Fruit fly (Drosophila melanogaster) whole organism, embryonic: ENCODE results near the gene dbf.

ENCODE experiments used
- CG12299 ChIP-seq: fragments of 200-800 bp; sonication (Bioruptor generic); optimal IDR thresholded peaks from 2 replicates; lab custom pipeline; 2018; ENCODE audit warnings: missing biosample characterization, mild to moderate bottlenecking, missing genetic modification characterization
- CG14965 ChIP-seq: fragments of 200-800 bp; sonication (Bioruptor generic); optimal IDR thresholded peaks from 2 replicates; lab custom pipeline; 2016; ENCODE audit warnings: missing biosample characterization, missing genetic modification characterization, borderline replicate concordance
- CG15073 ChIP-seq: fragments of 200-800 bp; sonication (Bioruptor generic); optimal IDR thresholded peaks from 2 replicates; lab custom pipeline; 2016; ENCODE audit warnings: missing biosample characterization, missing genetic modification characterization
- CG18011 ChIP-seq: fragments of 200-800 bp; sonication (Bioruptor generic); optimal IDR thresholded peaks from 2 replicates; lab custom pipeline; 2017; ENCODE audit warnings: missing biosample characterization, missing genetic modification characterization, mild to moderate bottlenecking, moderate library complexity, missing genotype
- CG31441 ChIP-seq: fragments of 200-800 bp; sonication (Bioruptor generic); IDR thresholded peaks from 2 replicates; pipeline ENCODE4 v1.3.6; 2022; ENCODE audit warnings: missing biosample characterization, missing genetic modification characterization
- CG34376 ChIP-seq: fragments of 200-800 bp; sonication (Bioruptor generic); optimal IDR thresholded peaks from 2 replicates; lab custom pipeline; 2018; ENCODE audit warnings: missing biosample characterization, mild to moderate bottlenecking, missing genetic modification characterization
- CG4328 ChIP-seq: fragments of 200-800 bp; sonication (Bioruptor generic); optimal IDR thresholded peaks from 3 replicates; lab custom pipeline; 2017; ENCODE audit warnings: missing biosample characterization, missing genetic modification reagents, missing genetic modification characterization
- CTCF ChIP-seq: fragments of 200-800 bp; sonication (Bioruptor generic); optimal IDR thresholded peaks from 2 replicates; lab custom pipeline; 2017; ENCODE audit warnings: missing biosample characterization, mild to moderate bottlenecking, missing genetic modification characterization, moderate library complexity
- Dbx ChIP-seq: fragments of 200-800 bp; sonication (Bioruptor generic); IDR thresholded peaks from 3 replicates; pipeline ENCODE4 v1.3.6; 2022; ENCODE audit warnings: missing biosample characterization, missing genetic modification characterization
- Drgx ChIP-seq: fragments of 200-800 bp; sonication (Bioruptor generic); IDR thresholded peaks from 2 replicates; pipeline ENCODE4 v1.3.6; 2022; ENCODE audit warnings: missing biosample characterization, missing genetic modification characterization
- E2f1 ChIP-seq: fragments of 200-800 bp; sonication (Bioruptor generic); IDR thresholded peaks from 2 replicates; pipeline ENCODE4 v1.3.6; 2022; ENCODE audit warnings: missing biosample characterization, missing genetic modification characterization
- Ets65A ChIP-seq: fragments of 200-800 bp; sonication (Bioruptor generic); peaks from one replicate; lab custom pipeline; 2016; ENCODE audit warnings: missing biosample characterization, missing genetic modification characterization
- Hand ChIP-seq: fragments of 200-800 bp; sonication (Bioruptor generic); optimal IDR thresholded peaks from 2 replicates; lab custom pipeline; 2017; ENCODE audit warnings: mild to moderate bottlenecking, missing biosample characterization, missing genetic modification reagents, missing genetic modification characterization
- HmgD ChIP-seq: fragments of 200-800 bp; sonication (Bioruptor generic); optimal IDR thresholded peaks from 3 replicates; lab custom pipeline; 2016; ENCODE audit warnings: missing biosample characterization, missing genetic modification characterization
- Mes4 ChIP-seq: fragments of 200-800 bp; sonication (Bioruptor generic); optimal IDR thresholded peaks from 2 replicates; lab custom pipeline; 2016; ENCODE audit warnings: missing biosample characterization, missing genetic modification characterization
- Myb ChIP-seq: fragments of 200-800 bp; sonication (Bioruptor generic); optimal IDR thresholded peaks from 2 replicates; lab custom pipeline; 2016; ENCODE audit warnings: missing biosample characterization, missing genetic modification characterization
- Neu2 ChIP-seq: fragments of 200-800 bp; sonication (Bioruptor generic); optimal IDR thresholded peaks from 3 replicates; lab custom pipeline; 2016; ENCODE audit warnings: missing biosample characterization, missing genetic modification characterization, borderline replicate concordance
- Sry-β ChIP-seq: fragments of 200-800 bp; sonication (Bioruptor generic); optimal IDR thresholded peaks from 2 replicates; lab custom pipeline; 2018; ENCODE audit warnings: missing biosample characterization, mild to moderate bottlenecking, missing genetic modification characterization, moderate library complexity
- Stat92E ChIP-seq, 3 experiments: fragments of >200 bp in 2 of 3; fragments of 200-800 bp in 1 of 3; sonication (Bioruptor generic) in 1 of 3; optimal IDR thresholded peaks; 2 replicates each; lab custom pipeline; 2017 to 2019; ENCODE audit warnings: missing biosample characterization in 3 of 3, missing genetic modification characterization in 3 of 3, mild to moderate bottlenecking in 1 of 3, moderate library complexity in 1 of 3
- bcd ChIP-seq: fragments of 200-800 bp; sonication (Bioruptor generic); optimal IDR thresholded peaks from 2 replicates; lab custom pipeline; 2017; ENCODE audit warnings: missing biosample characterization, mild to moderate bottlenecking, missing genetic modification characterization
- dmrt99B ChIP-seq: fragments of 200-800 bp; sonication (Bioruptor generic); optimal IDR thresholded peaks from 2 replicates; lab custom pipeline; 2018; ENCODE audit warnings: missing biosample characterization, mild to moderate bottlenecking, missing genetic modification characterization, moderate library complexity
- fd64A ChIP-seq: fragments of 200-800 bp; sonication (Bioruptor generic); optimal IDR thresholded peaks from 3 replicates; lab custom pipeline; 2018; ENCODE audit warnings: missing biosample characterization, mild to moderate bottlenecking, missing genetic modification characterization
- gfzf ChIP-seq: fragments of 200-800 bp; sonication (Bioruptor generic); optimal IDR thresholded peaks from 2 replicates; lab custom pipeline; 2016; ENCODE audit warnings: missing biosample characterization, mild to moderate bottlenecking, missing genetic modification characterization, moderate library complexity
- h ChIP-seq: fragments of >200 bp; optimal IDR thresholded peaks from 2 replicates; lab custom pipeline; 2017
- hb ChIP-seq: fragments of 200-800 bp; sonication (Bioruptor generic); IDR thresholded peaks from 3 replicates; pipeline ENCODE4 v1.3.6; 2022; ENCODE audit warnings: missing biosample characterization, missing genetic modification characterization; ENCODE audit not compliant: partially characterized antibody
- hbn ChIP-seq: fragments of 200-800 bp; sonication (Bioruptor generic); IDR thresholded peaks from 2 replicates; pipeline ENCODE4 v1.3.6; 2022; ENCODE audit warnings: missing biosample characterization, missing genetic modification characterization; ENCODE audit not compliant: partially characterized antibody
- kah ChIP-seq: fragments of 200-800 bp; sonication (Bioruptor generic); optimal IDR thresholded peaks from 2 replicates; lab custom pipeline; 2018; ENCODE audit warnings: missing biosample characterization, mild to moderate bottlenecking, missing genetic modification characterization
- nmo ChIP-seq: fragments of 200-800 bp; sonication (Bioruptor generic); optimal IDR thresholded peaks from 2 replicates; lab custom pipeline; 2018; ENCODE audit warnings: missing biosample characterization, mild to moderate bottlenecking, missing genetic modification characterization, moderate library complexity
- row ChIP-seq: fragments of 200-800 bp; sonication (Bioruptor generic); IDR thresholded peaks from 3 replicates; pipeline ENCODE4 v1.3.6; 2022; ENCODE audit warnings: missing biosample characterization, missing genetic modification characterization
- shn ChIP-seq: fragments of 200-800 bp; sonication (Bioruptor generic); optimal IDR thresholded peaks from 3 replicates; lab custom pipeline; 2016; ENCODE audit warnings: missing biosample characterization, missing genetic modification characterization
- tin ChIP-seq: fragments of 200-800 bp; sonication (Bioruptor generic); optimal IDR thresholded peaks from 3 replicates; lab custom pipeline; 2016; ENCODE audit warnings: missing biosample characterization, missing genetic modification characterization
- tio ChIP-seq: fragments of 200-800 bp; sonication (Bioruptor generic); optimal IDR thresholded peaks from 2 replicates; lab custom pipeline; 2017; ENCODE audit warnings: missing biosample characterization, missing genetic modification characterization, inconsistent platforms
- wek ChIP-seq: fragments of 200-800 bp; sonication (Bioruptor generic); optimal IDR thresholded peaks from 3 replicates; lab custom pipeline; 2018; ENCODE audit warnings: missing biosample characterization, mild to moderate bottlenecking, missing genetic modification characterization, moderate library complexity
- zen ChIP-seq: fragments of 200-800 bp; sonication (Bioruptor generic); optimal IDR thresholded peaks from 3 replicates; lab custom pipeline; 2018; ENCODE audit warnings: missing biosample characterization, mild to moderate bottlenecking, missing genetic modification characterization, moderate library complexity
- zfh2 ChIP-seq: fragments of 200-800 bp; sonication (Bioruptor generic); optimal IDR thresholded peaks from 2 replicates; lab custom pipeline; 2016; ENCODE audit warnings: missing biosample characterization, missing genetic modification characterization

dbf gene

DNA sequence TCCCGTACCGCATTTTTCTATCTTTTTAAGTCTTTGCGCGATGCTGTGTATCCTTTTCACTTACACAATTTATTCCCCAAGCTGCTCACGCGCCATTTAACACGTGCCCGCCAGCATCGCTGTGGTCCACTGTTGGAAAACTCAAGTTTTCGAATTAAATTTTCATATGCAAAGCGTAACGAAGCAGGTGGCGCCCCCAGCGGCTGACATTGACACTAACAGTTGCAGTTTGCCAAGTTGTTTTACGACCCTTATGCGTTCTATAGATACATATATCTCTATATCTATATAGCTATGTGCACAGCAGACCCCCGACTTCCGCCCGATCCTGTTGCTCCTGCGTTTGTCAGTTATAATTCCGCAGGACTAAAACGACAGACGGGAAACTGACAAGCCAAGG lies 25.5 kb upstream of the dbf start:
- TF ChIP-seq Myb (GFP tag; lab: Kevin White, UChicago) (no peak), Ets65A (peak; percentile 45), hb (no peak), CTCF (GFP tag; lab: Kevin White, UChicago) (peak; percentile 78), nmo (GFP tag; lab: Kevin White, UChicago) (no peak), Stat92E (GFP tag; optimal IDR thresholded peaks at IDR 0.05; lab: Kevin White, UChicago) (no peak)

DNA sequence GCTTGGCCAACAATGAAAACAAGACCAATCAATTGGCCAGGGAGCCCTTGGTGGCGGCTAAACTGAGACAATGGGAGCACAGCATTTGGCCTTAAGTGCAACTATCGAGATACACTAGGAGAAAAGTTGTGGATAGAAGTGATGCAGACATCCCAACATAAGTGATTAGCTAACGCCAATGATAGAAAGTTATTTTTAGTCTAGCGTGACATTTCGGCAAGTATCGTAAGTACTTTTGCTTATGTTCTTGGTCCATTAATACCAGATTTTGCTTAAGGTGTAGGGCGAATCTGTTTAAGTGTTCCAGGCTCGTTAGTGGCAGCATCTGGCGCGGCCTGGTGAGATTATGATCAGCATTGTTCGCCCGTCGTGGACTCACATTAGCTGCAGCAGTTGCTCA lies 18.7 kb upstream of the dbf start:
- TF ChIP-seq hbn (GFP tag; lab: Robert Waterston, UW) = no peak
- TF ChIP-seq CG34376 (GFP tag; lab: Kevin White, UChicago) = no peak
- TF ChIP-seq h (lab: Kevin White, UChicago) = no peak

DNA sequence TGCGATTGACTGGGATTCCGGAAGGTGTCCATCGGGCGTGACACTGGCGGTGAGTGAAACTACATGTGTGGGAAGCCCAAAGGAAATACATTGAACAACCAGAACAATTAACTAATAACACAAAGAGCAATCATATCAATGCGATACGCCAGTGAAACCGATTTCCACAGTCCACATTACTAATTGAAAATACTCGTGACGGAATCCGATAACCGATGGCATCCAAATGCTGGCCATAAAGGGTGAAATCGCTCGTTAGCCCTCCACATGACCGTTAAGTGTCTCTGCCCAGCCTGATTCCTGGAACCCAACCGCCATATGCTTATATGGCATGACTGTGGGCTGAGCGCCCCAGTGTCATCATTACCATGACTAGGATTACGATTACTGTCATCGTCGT lies 13.0 kb upstream of the dbf start, which contains the start of gene CG7329:
CG7329 (minus strand) TSS at position 101 of the 400 bp plus-strand sequence.
- TF ChIP-seq CG14965 (GFP tag; lab: Kevin White, UChicago) = no peak
- TF ChIP-seq Ets65A = peak; percentile 81
- TF ChIP-seq, all 482 proteins: peak for 1

DNA sequence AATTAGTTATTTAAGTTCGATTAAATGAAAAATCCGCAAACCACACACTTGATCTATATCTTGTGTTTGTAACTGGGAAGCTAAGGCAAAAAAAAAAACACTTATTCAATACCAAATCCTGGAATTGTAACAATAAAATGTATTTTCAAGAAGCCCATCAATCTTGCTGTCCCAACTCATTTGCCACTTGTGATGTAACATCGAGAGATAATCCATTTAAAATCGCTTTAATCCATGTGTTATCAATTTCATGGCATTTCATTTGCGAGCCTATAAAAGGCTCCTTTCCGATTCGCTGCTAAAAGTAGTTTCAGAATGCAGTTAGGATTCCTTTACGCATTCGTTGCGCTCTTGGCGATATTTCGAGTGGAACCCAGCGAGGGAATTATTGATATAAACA lies 11.8 kb upstream of the dbf start, which contains the start of gene CG31872:
CG31872 (plus strand) TSS at position 301 of the 400 bp plus-strand sequence.
- TF ChIP-seq kah (GFP tag; lab: Kevin White, UChicago) = no peak
- TF ChIP-seq row (GFP tag; lab: Robert Waterston, UW) = no peak
- no peak for TF ChIP-seq CG18011 (GFP tag; lab: Kevin White, UChicago)
- TF ChIP-seq dmrt99B (tag; lab: Kevin White, UChicago) = no peak

DNA sequence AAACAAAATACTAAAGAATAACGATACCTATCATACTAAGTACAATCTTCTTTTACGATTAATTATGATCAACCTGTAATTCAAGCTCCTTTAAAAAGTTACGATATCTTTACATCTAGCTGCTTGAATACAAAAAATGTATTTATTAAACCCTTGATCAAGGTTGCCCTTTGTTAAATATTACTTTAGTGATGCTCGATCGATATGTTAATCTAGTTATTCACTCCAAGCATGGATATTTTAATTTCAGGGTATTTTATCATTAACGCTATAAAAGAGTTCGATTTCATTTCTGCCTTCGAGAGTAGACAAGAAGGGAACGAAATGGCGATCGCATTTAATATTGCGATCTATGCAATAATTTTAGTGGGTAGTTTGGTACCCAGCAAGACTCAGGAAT lies 7.7 kb upstream of the dbf start, which contains the start of gene CG18284:
CG18284 (plus strand) TSS at position 301 of the 400 bp plus-strand sequence.
- TF ChIP-seq Neu2 (GFP tag; lab: Kevin White, UChicago) (no peak), tio (GFP tag; lab: Kevin White, UChicago) (no peak)
- TF ChIP-seq, all 482 proteins: peak for 0

DNA sequence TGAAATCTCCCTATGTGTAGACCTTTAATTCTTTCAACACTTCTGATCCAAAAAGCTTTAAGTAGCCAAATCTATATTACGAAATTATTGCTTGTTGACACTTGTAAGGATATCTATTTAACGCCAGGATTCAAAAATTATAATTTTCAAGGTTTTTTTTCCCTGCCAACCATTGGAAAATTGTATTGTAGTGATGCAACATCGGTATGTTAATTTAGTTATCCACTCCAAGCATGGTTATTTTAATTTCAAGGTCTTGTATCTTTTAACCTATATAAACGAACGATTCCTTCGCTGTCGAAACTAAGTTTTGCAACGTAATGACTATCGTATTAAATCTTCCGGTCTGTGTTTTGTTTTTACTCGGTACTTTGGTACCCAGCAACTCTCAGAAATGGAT lies 5.3 kb upstream of the dbf start, which contains the start of gene CG17097:
CG17097 (plus strand) TSS at position 301 of the 400 bp plus-strand sequence.
- TF ChIP-seq zen (tag; lab: Kevin White, UChicago) (no peak), Hand (no peak), shn (GFP tag; lab: Kevin White, UChicago) (no peak), fd64A (GFP tag; lab: Kevin White, UChicago) (no peak), CG4328 (GFP tag; lab: Kevin White, UChicago) (no peak), gfzf (GFP tag; lab: Kevin White, UChicago) (no peak), CG31441 (GFP tag; lab: Robert Waterston, UW) (no peak), E2f1 (GFP tag; lab: Robert Waterston, UW) (no peak), Drgx (GFP tag; lab: Robert Waterston, UW) (no peak), bcd (no peak), tin (GFP tag; lab: Kevin White, UChicago) (no peak), wek (no peak), HmgD (GFP tag; lab: Kevin White, UChicago) (no peak), CG14965 (GFP tag; lab: Kevin White, UChicago) (no peak), Sry-β (GFP tag; lab: Kevin White, UChicago) (no peak), CG12299 (tag; lab: Kevin White, UChicago) (no peak), Dbx (no peak), CG15073 (GFP tag; lab: Kevin White, UChicago) (no peak), zfh2 (GFP tag; lab: Kevin White, UChicago) (no peak), Mes4 (GFP tag; lab: Kevin White, UChicago) (no peak)
